Worm (Caenorhabditis elegans): ENCODE results near the gene ZK418.11.

ce11 chrIII:7144749-7145148 is 44.7 kb downstream of the ZK418.11 start, which contains the start of gene glr-2:
- TF ChIP-seq ama-1 (optimal IDR thresholded peaks at IDR 0.05) (no peak), hmg-4 (GFP tag; optimal IDR thresholded peaks at IDR 0.05) (no peak), ceh-13 (GFP tag; optimal IDR thresholded peaks at IDR 0.05) (no peak), F13C5.2 (tag; optimal IDR thresholded peaks at IDR 0.05) (no peak), pes-1 (GFP tag; IDR thresholded peaks at IDR 0.05) (no peak), ceh-36 (tag; optimal IDR thresholded peaks at IDR 0.05) (no peak), scrt-1 (GFP tag; IDR thresholded peaks at IDR 0.05) (no peak), ets-7 (tag; optimal IDR thresholded peaks at IDR 0.05) (no peak), B0310.2 (tag; optimal IDR thresholded peaks at IDR 0.05) (no peak), tbx-37 (GFP tag; conservative IDR thresholded peaks at IDR 0.05) (no peak)
